Worm (Caenorhabditis elegans): Measurements from ENCODE around the gene Y4C6B.3.
"Not testable (repeated sequence)": the region's sequence is repeated elsewhere in the genome, so short reads cannot be mapped to it uniquely, and the experiment has no call there.

Y4C6B.3 gene

DNA sequence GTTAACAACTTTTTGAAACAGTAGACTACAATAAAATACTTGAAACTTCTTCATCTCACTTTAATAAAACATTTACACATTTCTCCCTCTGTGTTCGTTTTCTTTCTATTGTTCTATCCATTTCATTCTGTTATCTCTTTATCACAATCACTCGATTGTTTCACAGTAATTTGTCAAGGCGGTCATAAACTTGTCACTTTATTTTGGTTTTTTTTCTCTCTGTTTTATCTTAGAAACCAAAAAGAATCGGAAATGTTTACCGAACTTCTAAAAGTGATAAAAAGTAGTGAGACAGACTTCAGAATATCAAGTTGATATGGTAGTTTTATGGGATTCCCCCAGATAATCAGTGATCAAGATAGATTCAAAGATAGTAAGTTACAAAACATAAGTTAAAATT, 7.0 kb downstream of the Y4C6B.3 start, which contains the start of gene Y4C6B.2:
Y4C6B.2 (plus strand) TSS at position 320 of the 400 bp plus-strand sequence.
- TF ChIP-seq tab-1 (GFP tag; IDR thresholded peaks at IDR 0.05): no peak

DNA sequence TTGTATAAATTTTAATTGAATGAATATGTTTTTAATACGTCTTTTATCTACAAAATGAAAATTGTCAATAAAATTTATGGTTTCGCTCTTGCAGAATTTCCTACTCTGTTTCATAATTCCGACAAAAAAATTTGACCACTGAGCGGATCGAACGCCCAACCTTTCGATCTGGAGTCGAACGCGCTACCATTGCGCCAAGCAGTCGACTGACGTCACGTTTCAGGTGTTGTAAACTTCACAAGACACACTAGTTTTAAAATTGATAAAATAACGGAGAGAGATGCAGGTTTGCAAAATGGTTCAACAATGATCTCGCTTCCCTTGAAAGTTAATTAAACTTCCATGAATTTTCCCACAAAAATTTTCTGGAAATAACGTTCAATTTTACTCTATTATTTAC, 11.9 kb downstream of the Y4C6B.3 start:
- TF ChIP-seq ztf-29 (GFP tag; IDR thresholded peaks at IDR 0.05) (no peak), cog-1 (tag; optimal IDR thresholded peaks at IDR 0.05) (no peak), flt-1 (GFP tag; IDR thresholded peaks at IDR 0.05) (no peak), ztf-23 (GFP tag; IDR thresholded peaks at IDR 0.05) (no peak), klf-2 (GFP tag; conservative IDR thresholded peaks at IDR 0.05) (no peak)

DNA sequence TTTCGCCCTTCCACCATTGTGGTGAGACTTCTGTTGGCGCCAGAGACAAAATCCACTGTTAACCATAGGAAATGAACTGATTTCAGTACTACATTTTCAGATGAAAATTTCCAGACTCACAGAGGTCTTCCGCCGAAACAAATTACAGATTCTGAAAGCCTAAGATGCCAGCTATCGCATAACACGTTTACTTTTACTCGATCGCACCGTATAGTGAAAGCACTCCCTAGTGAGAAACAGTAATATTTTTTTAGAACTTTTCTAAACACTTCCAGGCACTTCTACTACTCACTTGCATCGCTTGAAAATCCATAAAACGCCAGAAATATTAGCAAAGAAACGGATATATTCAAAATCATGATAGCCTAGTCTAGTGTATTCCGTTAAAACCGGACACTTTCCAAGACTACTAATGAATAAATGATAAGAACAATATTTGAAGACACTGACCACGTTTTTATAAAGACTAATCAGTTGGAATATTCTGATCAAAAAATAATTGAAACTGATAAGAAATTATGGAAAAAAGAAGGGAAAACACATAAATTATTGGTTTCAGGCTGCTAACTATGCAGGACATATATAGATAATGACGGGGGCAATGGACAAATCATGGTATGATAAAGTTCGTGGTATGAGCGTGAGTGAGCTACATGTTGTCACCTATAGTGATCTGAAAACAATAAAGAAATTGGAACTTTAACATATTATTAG, 18.4 kb downstream of the Y4C6B.3 start, which contains the start of gene gba-4:
gba-4 (minus strand) TSS at position 418 of the 714 bp plus-strand sequence.
- not testable (repeated sequence) for TF ChIP-seq flt-1 (GFP tag; IDR thresholded peaks at IDR 0.05); ref-1 (GFP tag; conservative IDR thresholded peaks at IDR 0.05); med-1 (GFP tag; optimal IDR thresholded peaks at IDR 0.05; ENCODE audit: insufficient read depth)

DNA sequence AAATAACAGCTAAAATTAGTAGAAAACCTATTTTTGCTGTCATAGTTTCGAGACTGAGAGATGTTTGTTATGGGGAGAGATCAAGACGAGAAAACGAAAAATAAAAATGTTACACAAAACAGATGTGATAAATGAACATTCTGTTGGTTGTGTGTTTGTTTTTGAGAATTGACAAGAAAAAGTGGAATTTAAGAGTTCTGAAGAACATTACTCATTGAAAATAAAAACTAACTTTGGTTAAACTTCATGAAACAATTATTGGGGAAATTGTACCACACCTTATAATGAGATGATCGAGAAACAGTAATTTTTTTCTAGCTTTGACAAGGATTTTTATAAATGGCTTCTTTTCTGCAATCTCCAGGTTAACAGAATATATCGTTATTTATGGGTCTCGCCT, 21.1 kb downstream of the Y4C6B.3 start, which contains the start of gene Y4C6B.7:
Y4C6B.7 (minus strand) TSS at position 101 of the 400 bp plus-strand sequence.
- TF ChIP-seq klf-2 (GFP tag; conservative IDR thresholded peaks at IDR 0.05) (no peak), tab-1 (GFP tag; IDR thresholded peaks at IDR 0.05) (no peak), T22C8.4 (GFP tag; IDR thresholded peaks at IDR 0.05) (no peak), med-1 (GFP tag; optimal IDR thresholded peaks at IDR 0.05; ENCODE audit: insufficient read depth) (no peak), ztf-23 (GFP tag; IDR thresholded peaks at IDR 0.05) (no peak), flt-1 (GFP tag; IDR thresholded peaks at IDR 0.05) (no peak), ref-1 (GFP tag; conservative IDR thresholded peaks at IDR 0.05) (no peak)

DNA sequence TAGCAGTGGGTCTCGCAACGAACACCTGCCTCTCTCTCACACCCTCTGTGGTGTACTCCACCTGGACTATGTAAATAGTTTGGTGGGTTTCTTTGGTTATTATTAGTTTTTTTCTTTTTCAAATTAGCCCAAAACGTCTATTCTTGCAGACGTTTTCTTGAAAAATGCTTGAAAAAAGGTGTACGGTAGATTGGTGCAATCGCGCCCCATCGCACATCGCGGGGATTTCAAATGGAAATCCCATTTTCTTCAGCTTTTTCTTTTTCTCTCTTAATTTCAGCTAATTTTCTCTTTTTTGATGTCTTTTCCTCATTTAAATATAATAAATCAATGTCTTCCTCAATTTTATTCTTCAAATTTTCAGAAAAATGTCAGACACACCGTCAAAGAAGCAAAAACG, 21.8 kb downstream of the Y4C6B.3 start, which contains the start of gene Y4C6B.1:
Y4C6B.1 (plus strand) TSS at position 365 of the 400 bp plus-strand sequence.
- TF ChIP-seq tab-1 (GFP tag; IDR thresholded peaks at IDR 0.05) (no peak), ztf-29 (GFP tag; IDR thresholded peaks at IDR 0.05) (no peak), med-1 (GFP tag; optimal IDR thresholded peaks at IDR 0.05; ENCODE audit: insufficient read depth) (no peak)

DNA sequence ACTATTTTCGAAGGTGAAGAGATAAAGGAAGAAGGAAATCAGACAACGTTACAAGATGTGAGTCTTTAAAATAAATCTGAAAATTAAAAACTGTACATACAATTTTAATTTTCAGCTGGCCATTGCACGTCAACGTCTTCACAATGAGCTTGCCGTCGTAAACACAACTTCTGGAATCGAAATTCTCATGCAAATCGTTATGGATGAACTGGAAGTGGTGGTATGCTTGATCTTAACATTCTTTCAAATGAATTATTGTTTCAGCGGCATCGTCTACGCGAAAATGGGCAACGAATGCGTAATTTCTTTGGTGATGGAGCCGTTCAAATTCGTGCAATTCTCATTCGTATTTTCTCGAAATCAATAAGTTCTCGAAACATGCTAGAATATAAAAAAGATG, 22.3 kb downstream of the Y4C6B.3 start:
- no peak for TF ChIP-seq med-1 (GFP tag; optimal IDR thresholded peaks at IDR 0.05; ENCODE audit: insufficient read depth)
- no peak for TF ChIP-seq flt-1 (GFP tag; IDR thresholded peaks at IDR 0.05)
- no peak for TF ChIP-seq ref-1 (GFP tag; conservative IDR thresholded peaks at IDR 0.05)
- TF ChIP-seq T22C8.4 (GFP tag; IDR thresholded peaks at IDR 0.05): no peak
- no peak for TF ChIP-seq ztf-23 (GFP tag; IDR thresholded peaks at IDR 0.05)
- no peak for TF ChIP-seq cog-1 (tag; optimal IDR thresholded peaks at IDR 0.05)
- TF ChIP-seq tab-1 (GFP tag; IDR thresholded peaks at IDR 0.05): no peak
- no peak for TF ChIP-seq klf-2 (GFP tag; conservative IDR thresholded peaks at IDR 0.05)
- TF ChIP-seq ztf-29 (GFP tag; IDR thresholded peaks at IDR 0.05): no peak

DNA sequence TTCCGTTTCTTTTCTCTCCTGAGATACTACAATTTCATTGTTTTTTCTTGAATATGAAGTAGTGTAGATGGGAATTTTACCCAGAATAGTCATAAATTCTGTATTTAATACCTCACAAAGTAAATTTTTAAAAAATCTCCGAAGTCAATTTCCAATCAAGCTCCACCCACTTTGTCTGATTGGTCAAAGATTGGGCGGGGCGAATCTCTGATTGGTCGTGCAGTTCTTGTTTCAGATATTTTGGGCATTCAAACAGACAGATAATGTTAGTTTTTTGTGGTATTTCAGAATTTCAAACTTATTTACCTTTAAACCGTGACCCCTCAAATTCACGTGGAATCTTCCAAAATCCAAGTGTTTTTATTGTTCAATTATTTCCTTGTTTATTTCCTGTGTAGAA, 28.3 kb downstream of the Y4C6B.3 start, which contains the start of gene F41H10.5:
F41H10.5 (plus strand) TSS at position 375 of the 400 bp plus-strand sequence.
- TF ChIP-seq klf-2 (GFP tag; conservative IDR thresholded peaks at IDR 0.05) (no peak), T22C8.4 (GFP tag; IDR thresholded peaks at IDR 0.05) (no peak), med-1 (GFP tag; optimal IDR thresholded peaks at IDR 0.05; ENCODE audit: insufficient read depth) (no peak), tab-1 (GFP tag; IDR thresholded peaks at IDR 0.05) (no peak), ztf-23 (GFP tag; IDR thresholded peaks at IDR 0.05) (no peak), ref-1 (GFP tag; conservative IDR thresholded peaks at IDR 0.05) (no peak), cog-1 (tag; optimal IDR thresholded peaks at IDR 0.05) (no peak), ztf-29 (GFP tag; IDR thresholded peaks at IDR 0.05) (no peak), flt-1 (GFP tag; IDR thresholded peaks at IDR 0.05) (no peak)

DNA sequence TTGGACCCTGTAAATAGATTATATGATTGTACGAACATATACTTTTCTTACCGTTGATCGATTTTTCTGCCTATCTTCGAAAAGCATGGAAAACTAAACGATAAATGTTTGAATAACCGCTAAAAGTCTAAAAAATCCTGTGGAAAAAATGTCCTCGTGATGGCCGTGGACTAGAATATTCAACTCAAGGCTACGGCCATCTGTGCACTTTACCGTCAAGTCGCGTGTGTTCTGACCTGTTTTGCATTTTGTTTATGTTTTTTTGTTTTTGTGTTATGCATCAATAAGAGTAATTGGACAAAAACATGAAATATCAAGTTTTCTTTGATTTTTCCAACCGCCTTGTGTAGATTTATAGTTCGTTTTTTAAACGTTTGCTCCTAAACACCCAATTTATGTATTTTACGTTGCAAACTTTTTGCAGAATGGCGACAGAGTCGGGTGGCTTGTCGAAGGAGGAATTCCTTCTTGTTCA, 31.9 kb downstream of the Y4C6B.3 start, which contains the start of the genes hda-6 and F41H10.4:
hda-6 (minus strand) TSS at position 172 of the 475 bp plus-strand sequence.
F41H10.4 (plus strand) TSS at position 425 of the 475 bp plus-strand sequence.
- TF ChIP-seq ztf-29 (GFP tag; IDR thresholded peaks at IDR 0.05) (no peak), cog-1 (tag; optimal IDR thresholded peaks at IDR 0.05) (no peak), ref-1 (GFP tag; conservative IDR thresholded peaks at IDR 0.05) (no peak), med-1 (GFP tag; optimal IDR thresholded peaks at IDR 0.05; ENCODE audit: insufficient read depth) (no peak), tab-1 (GFP tag; IDR thresholded peaks at IDR 0.05) (no peak), flt-1 (GFP tag; IDR thresholded peaks at IDR 0.05) (no peak), ztf-23 (GFP tag; IDR thresholded peaks at IDR 0.05) (no peak), T22C8.4 (GFP tag; IDR thresholded peaks at IDR 0.05) (no peak), klf-2 (GFP tag; conservative IDR thresholded peaks at IDR 0.05) (no peak)

DNA sequence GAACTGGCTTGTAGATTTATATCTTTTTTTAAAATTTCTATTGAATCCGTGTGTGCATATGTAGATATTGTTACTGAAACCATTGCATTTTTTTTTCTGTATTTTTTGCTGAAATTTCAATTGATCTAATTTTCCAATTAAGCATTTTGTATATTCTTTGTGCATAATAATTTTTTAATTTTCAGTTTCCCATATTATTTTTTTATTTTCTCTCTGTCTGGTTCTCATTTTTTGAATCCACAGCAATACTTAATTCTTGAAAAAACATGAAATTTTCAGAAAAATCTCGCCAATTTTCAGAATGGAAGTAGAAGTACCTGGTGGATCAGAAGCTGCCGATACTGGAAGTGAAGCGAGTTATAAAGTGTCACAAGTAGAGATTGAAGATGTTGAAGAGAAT, 34.3 kb downstream of the Y4C6B.3 start, which contains the start of gene sand-1:
sand-1 (plus strand) TSS at position 301 of the 400 bp plus-strand sequence.
- TF ChIP-seq klf-2 (GFP tag; conservative IDR thresholded peaks at IDR 0.05): no peak
- TF ChIP-seq T22C8.4 (GFP tag; IDR thresholded peaks at IDR 0.05): no peak
- no peak for TF ChIP-seq ztf-29 (GFP tag; IDR thresholded peaks at IDR 0.05)
- no peak for TF ChIP-seq ref-1 (GFP tag; conservative IDR thresholded peaks at IDR 0.05)
- no peak for TF ChIP-seq tab-1 (GFP tag; IDR thresholded peaks at IDR 0.05)
- TF ChIP-seq med-1 (GFP tag; optimal IDR thresholded peaks at IDR 0.05; ENCODE audit: insufficient read depth): no peak
- TF ChIP-seq cog-1 (tag; optimal IDR thresholded peaks at IDR 0.05): no peak
- TF ChIP-seq ztf-23 (GFP tag; IDR thresholded peaks at IDR 0.05): no peak

DNA sequence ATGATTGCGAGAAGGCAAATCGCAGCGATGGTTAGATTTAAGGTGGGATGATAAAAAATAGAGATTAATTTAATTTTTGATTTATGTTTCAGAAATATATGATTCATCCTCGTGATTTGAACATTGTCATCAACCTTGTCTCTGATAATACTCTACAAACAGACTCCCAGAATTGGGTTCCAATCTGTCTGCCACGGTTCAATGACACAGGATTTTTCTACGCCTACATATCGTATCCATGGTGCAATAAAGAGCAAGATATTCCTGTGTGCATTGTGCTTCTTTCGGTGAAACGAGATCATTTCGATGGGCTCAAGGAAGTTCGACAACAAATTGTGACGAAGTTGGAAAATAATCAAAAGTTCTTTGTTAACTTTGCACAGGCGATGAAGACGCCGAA, 35.6 kb downstream of the Y4C6B.3 start:
- TF ChIP-seq T22C8.4 (GFP tag; IDR thresholded peaks at IDR 0.05) (no peak), ztf-29 (GFP tag; IDR thresholded peaks at IDR 0.05) (no peak), cog-1 (tag; optimal IDR thresholded peaks at IDR 0.05) (no peak), flt-1 (GFP tag; IDR thresholded peaks at IDR 0.05) (no peak), ref-1 (GFP tag; conservative IDR thresholded peaks at IDR 0.05) (no peak), klf-2 (GFP tag; conservative IDR thresholded peaks at IDR 0.05) (no peak), ztf-23 (GFP tag; IDR thresholded peaks at IDR 0.05) (no peak), med-1 (GFP tag; optimal IDR thresholded peaks at IDR 0.05; ENCODE audit: insufficient read depth) (no peak), tab-1 (GFP tag; IDR thresholded peaks at IDR 0.05) (no peak)

All from whole organism, midembryonic.